Worm (Caenorhabditis elegans) whole organism, L1 larva: ENCODE measurements around the gene VM106R.1.

Experiments used
- C16A3.4 ChIP-seq: fragments of 150-350 bp; optimal IDR thresholded peaks from 2 replicates; lab custom pipeline; 2014; ENCODE audit warnings: missing biosample characterization, missing genetic modification characterization
- F16B12.6 ChIP-seq: fragments of 150-350 bp; optimal IDR thresholded peaks from 2 replicates; lab custom pipeline; 2014; ENCODE audit warnings: missing biosample characterization, missing genetic modification characterization
- aha-1 ChIP-seq: fragments of 150-350 bp; optimal IDR thresholded peaks from 2 replicates; lab custom pipeline; 2014; ENCODE audit warnings: missing biosample characterization, missing genetic modification characterization
- ceh-88 ChIP-seq: fragments of 200-800 bp; sonication (Bioruptor generic); IDR thresholded peaks from 2 replicates; pipeline ENCODE4 v1.3.6; 2022; ENCODE audit warnings: missing genetic modification characterization, missing compliant biosample characterization
- ceh-90 ChIP-seq: sonication (generic microtip); optimal IDR thresholded peaks from 2 replicates; lab custom pipeline; 2016; ENCODE audit warnings: missing genetic modification characterization, missing compliant biosample characterization
- ces-1 ChIP-seq: fragments of 150-350 bp; optimal IDR thresholded peaks from 2 replicates; lab custom pipeline; 2014; ENCODE audit warnings: missing biosample characterization, missing genetic modification reagents, missing genetic modification characterization
- dpl-1 ChIP-seq, 3 experiments: fragments of 150-350 bp in 2 of 3; sonication (generic microtip) in 1 of 3; optimal IDR thresholded peaks; 2 replicates each; lab custom pipeline; 2014 to 2017; ENCODE audit warnings: missing biosample characterization in 3 of 3, missing genetic modification characterization in 3 of 3, missing genetic modification reagents in 3 of 3
- dsc-1 ChIP-seq: sonication (generic microtip); optimal IDR thresholded peaks from 2 replicates; lab custom pipeline; 2016; ENCODE audit warnings: mild to moderate bottlenecking, missing genetic modification characterization, missing compliant biosample characterization
- efl-1 ChIP-seq, 4 experiments: fragments of 150-350 bp; optimal IDR thresholded peaks in 3 of 4; peaks in 1 of 4; 1 replicate in 1 of 4; 2 replicates in 3 of 4; lab custom pipeline; 2014; ENCODE audit warnings: missing biosample characterization in 2 of 4, missing genetic modification characterization in 2 of 4, missing genetic modification reagents in 2 of 4
- egl-13 ChIP-seq: sonication (generic microtip); optimal IDR thresholded peaks from 2 replicates; lab custom pipeline; 2016; ENCODE audit warnings: missing genotype, missing genetic modification reagents, missing genetic modification characterization, missing compliant biosample characterization
- elt-2 ChIP-seq: sonication (generic microtip); optimal IDR thresholded peaks from 2 replicates; lab custom pipeline; 2016; ENCODE audit warnings: missing genetic modification characterization, mild to moderate bottlenecking, inconsistent platforms, missing compliant biosample characterization, missing genetic modification reagents
- fkh-10 ChIP-seq: sonication (generic microtip); optimal IDR thresholded peaks from 2 replicates; lab custom pipeline; 2017; ENCODE audit warnings: missing biosample characterization, missing genetic modification reagents, missing genetic modification characterization
- fkh-4 ChIP-seq: sonication (generic microtip); optimal IDR thresholded peaks from 2 replicates; lab custom pipeline; 2016; ENCODE audit warnings: missing compliant biosample characterization, missing genetic modification characterization, borderline replicate concordance
- fkh-8 ChIP-seq: sonication (generic microtip); optimal IDR thresholded peaks from 2 replicates; lab custom pipeline; 2016; ENCODE audit warnings: mild to moderate bottlenecking, missing genetic modification characterization, missing compliant biosample characterization
- fos-1 ChIP-seq: fragments of 150-350 bp; optimal IDR thresholded peaks from 2 replicates; lab custom pipeline; 2014; ENCODE audit warnings: missing biosample characterization, missing genetic modification characterization
- grh-1 ChIP-seq: fragments of 200-800 bp; sonication (Bioruptor generic); IDR thresholded peaks from 2 replicates; pipeline ENCODE4 v1.3.6; 2022; ENCODE audit warnings: missing genetic modification reagents, missing genetic modification characterization, missing compliant biosample characterization
- hlh-17 ChIP-seq: fragments of 200-800 bp; sonication (Bioruptor generic); optimal IDR thresholded peaks from 2 replicates; lab custom pipeline; 2018; ENCODE audit warnings: missing genetic modification characterization, mild to moderate bottlenecking, missing compliant biosample characterization, moderate library complexity, borderline replicate concordance
- hlh-4 ChIP-seq: sonication (generic microtip); optimal IDR thresholded peaks from 2 replicates; lab custom pipeline; 2016; ENCODE audit warnings: mild to moderate bottlenecking, missing genetic modification characterization, missing compliant biosample characterization
- isw-1 ChIP-seq: fragments of 200-800 bp; sonication (Bioruptor generic); IDR thresholded peaks from 2 replicates; pipeline ENCODE4 v1.3.6; 2022; ENCODE audit warnings: missing genetic modification characterization, missing compliant biosample characterization
- jun-1 ChIP-seq: fragments of 150-350 bp; optimal IDR thresholded peaks from 2 replicates; lab custom pipeline; 2014; ENCODE audit warnings: missing biosample characterization, missing genetic modification reagents, missing genetic modification characterization
- lin-14 ChIP-seq: fragments of 200-800 bp; sonication (Bioruptor generic); optimal IDR thresholded peaks from 2 replicates; lab custom pipeline; 2018; ENCODE audit warnings: mild to moderate bottlenecking, missing genetic modification characterization, moderate library complexity, missing compliant biosample characterization
- lin-15B ChIP-seq: fragments of 150-350 bp; sonication (generic microtip); optimal IDR thresholded peaks from 3 replicates; lab custom pipeline; 2014; ENCODE audit warnings: missing biosample characterization, missing genetic modification characterization
- lin-35 ChIP-seq, 2 experiments: fragments of 150-350 bp; optimal IDR thresholded peaks; 2 replicates each; lab custom pipeline; 2014; ENCODE audit warnings: missing biosample characterization in 2 of 2, missing genetic modification characterization in 2 of 2, missing genetic modification reagents in 2 of 2
- lir-3 ChIP-seq: sonication (generic microtip); optimal IDR thresholded peaks from 2 replicates; lab custom pipeline; 2016; ENCODE audit warnings: mild to moderate bottlenecking, missing genetic modification characterization, moderate library complexity, missing compliant biosample characterization; ENCODE audit not compliant: poor library complexity
- lsy-2 ChIP-seq, 2 experiments: fragments of 150-350 bp; optimal IDR thresholded peaks; 2 replicates each; lab custom pipeline; 2014; ENCODE audit warnings: missing biosample characterization in 2 of 2, missing genetic modification characterization in 2 of 2
- mab-9 ChIP-seq: fragments of 200-800 bp; sonication (Bioruptor generic); IDR thresholded peaks from 2 replicates; pipeline ENCODE4 v1.3.6; 2022; ENCODE audit warnings: missing genetic modification reagents, missing genetic modification characterization, missing compliant biosample characterization
- mef-2 ChIP-seq: fragments of 150-350 bp; optimal IDR thresholded peaks from 2 replicates; lab custom pipeline; 2014; ENCODE audit warnings: missing biosample characterization, missing genetic modification characterization
- nhr-19 ChIP-seq: fragments of 200-800 bp; sonication (Bioruptor generic); conservative IDR thresholded peaks from 2 replicates; pipeline ENCODE4 v1.3.6; 2022; ENCODE audit warnings: missing genetic modification characterization, missing compliant biosample characterization
- nhr-20 ChIP-seq: sonication (generic microtip); optimal IDR thresholded peaks from 2 replicates; lab custom pipeline; 2016; ENCODE audit warnings: mild to moderate bottlenecking, missing genetic modification characterization, missing compliant biosample characterization
- nhr-71 ChIP-seq: sonication (generic microtip); optimal IDR thresholded peaks from 2 replicates; lab custom pipeline; 2016; ENCODE audit warnings: mild to moderate bottlenecking, missing genetic modification characterization, moderate library complexity, missing compliant biosample characterization
- nhr-76 ChIP-seq: sonication (generic microtip); optimal IDR thresholded peaks from 2 replicates; lab custom pipeline; 2017; ENCODE audit warnings: missing biosample characterization, missing genetic modification characterization
- nhr-84 ChIP-seq: sonication (generic microtip); optimal IDR thresholded peaks from 2 replicates; lab custom pipeline; 2017; ENCODE audit warnings: missing biosample characterization, missing genetic modification characterization
- nhr-90 ChIP-seq: sonication (generic microtip); optimal IDR thresholded peaks from 2 replicates; lab custom pipeline; 2016; ENCODE audit warnings: mild to moderate bottlenecking, missing genetic modification characterization, missing compliant biosample characterization; ENCODE audit not compliant: poor library complexity
- pag-3 ChIP-seq: sonication (generic microtip); optimal IDR thresholded peaks from 2 replicates; lab custom pipeline; 2017; ENCODE audit warnings: missing genetic modification characterization, mild to moderate bottlenecking, missing compliant biosample characterization, antibody characterized with exemption, borderline replicate concordance; ENCODE audit not compliant: insufficient read depth
- pqm-1 ChIP-seq: sonication (generic microtip); optimal IDR thresholded peaks from 3 replicates; lab custom pipeline; 2017; ENCODE audit warnings: missing biosample characterization, missing genetic modification characterization
- skn-1 ChIP-seq: fragments of 150-350 bp; optimal IDR thresholded peaks from 2 replicates; lab custom pipeline; 2014; ENCODE audit warnings: missing biosample characterization, missing genetic modification characterization
- snpc-4 ChIP-seq: fragments of 150-350 bp; optimal IDR thresholded peaks from 2 replicates; lab custom pipeline; 2014; ENCODE audit warnings: missing biosample characterization, missing genetic modification characterization
- snu-23 ChIP-seq: sonication (generic microtip); optimal IDR thresholded peaks from 2 replicates; lab custom pipeline; 2016; ENCODE audit warnings: missing genetic modification characterization, missing compliant biosample characterization
- sptf-1 ChIP-seq: fragments of 150-350 bp; optimal IDR thresholded peaks from 2 replicates; lab custom pipeline; 2014; ENCODE audit warnings: missing biosample characterization, missing genetic modification characterization
- swsn-7 ChIP-seq: sonication (generic microtip); optimal IDR thresholded peaks from 2 replicates; lab custom pipeline; 2016; ENCODE audit warnings: missing genetic modification characterization, missing compliant biosample characterization
- tbx-2 ChIP-seq: sonication (generic microtip); optimal IDR thresholded peaks from 2 replicates; lab custom pipeline; 2016; ENCODE audit warnings: missing genetic modification characterization, missing compliant biosample characterization
- tlp-1 ChIP-seq: fragments of 150-350 bp; optimal IDR thresholded peaks from 2 replicates; lab custom pipeline; 2014; ENCODE audit warnings: missing biosample characterization, missing genetic modification characterization
- unc-30 ChIP-seq: sonication (generic microtip); optimal IDR thresholded peaks from 2 replicates; lab custom pipeline; 2017; ENCODE audit warnings: missing biosample characterization, missing genetic modification characterization
- unc-62 ChIP-seq: fragments of 150-350 bp; optimal IDR thresholded peaks from 2 replicates; lab custom pipeline; 2014; ENCODE audit warnings: missing biosample characterization, missing genetic modification reagents, missing genetic modification characterization
- unc-86 ChIP-seq: sonication (generic microtip); optimal IDR thresholded peaks from 2 replicates; lab custom pipeline; 2016; ENCODE audit warnings: missing genetic modification characterization, missing compliant biosample characterization
- vab-15 ChIP-seq: sonication (generic microtip); optimal IDR thresholded peaks from 2 replicates; lab custom pipeline; 2017; ENCODE audit warnings: missing genotype, mild to moderate bottlenecking, missing genetic modification characterization, missing compliant biosample characterization
- ztf-11 ChIP-seq, 2 experiments: sonication (generic microtip); optimal IDR thresholded peaks; 2 replicates each; lab custom pipeline; 2016 to 2017; ENCODE audit warnings: missing genetic modification characterization in 2 of 2, missing biosample characterization in 1 of 2, missing compliant biosample characterization in 1 of 2

VM106R.1 gene

ce11 chrII:10859359-10859758 is 30.4 kb upstream of the VM106R.1 start:
- TF ChIP-seq lin-15B (tag; lab: Kevin White, UChicago) = no peak

DNA sequence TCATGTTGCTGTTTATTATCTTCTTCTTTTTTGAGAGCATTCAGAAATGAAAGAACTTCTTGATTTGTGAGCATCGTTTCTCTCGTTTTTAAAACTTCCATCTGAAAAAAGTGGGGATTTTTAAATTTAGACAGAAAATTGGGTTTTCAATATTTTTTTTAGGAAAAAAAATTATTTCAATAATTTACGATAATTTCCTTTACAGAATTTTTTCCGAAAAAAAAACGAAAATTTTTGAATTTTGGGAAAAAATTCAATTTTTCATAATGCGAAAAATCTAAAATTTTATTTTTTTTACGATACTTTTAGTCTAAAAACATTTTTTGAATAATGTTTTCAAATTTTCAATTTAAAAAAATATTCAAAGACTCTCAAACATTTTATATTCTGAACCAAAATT is 28.1 kb upstream of the VM106R.1 start, which contains the start of gene M106.7:
Gene M106.7 (minus strand): TSS at position 101 of the 400 bp plus-strand sequence.
- TF ChIP-seq nhr-76 (tag; lab: Kevin White, UChicago) = no peak
- TF ChIP-seq nhr-90 (tag; lab: Kevin White, UChicago) = no peak
- no peak for TF ChIP-seq F16B12.6
- no peak for TF ChIP-seq isw-1 (GFP tag; lab: Robert Waterston, UW)
- no peak for TF ChIP-seq fkh-10 (GFP tag; lab: Kevin White, UChicago)
- no peak for TF ChIP-seq mab-9 (GFP tag; lab: Robert Waterston, UW)
- no peak for TF ChIP-seq ceh-88 (GFP tag; lab: Robert Waterston, UW)
- no peak for TF ChIP-seq ztf-11 (tag; optimal IDR thresholded peaks at IDR 0.05; lab: Kevin White, UChicago)
- TF ChIP-seq nhr-84 (tag; lab: Kevin White, UChicago) = no peak
- no peak for TF ChIP-seq snpc-4 (tag; lab: Kevin White, UChicago)
- TF ChIP-seq tlp-1 (tag; lab: Kevin White, UChicago) = no peak
- TF ChIP-seq pqm-1 (tag; lab: Kevin White, UChicago) = no peak
- TF ChIP-seq skn-1 (tag; lab: Kevin White, UChicago) = no peak
- no peak for TF ChIP-seq vab-15 (tag; lab: Kevin White, UChicago)
- no peak for TF ChIP-seq hlh-17 (GFP tag; lab: Kevin White, UChicago)
- TF ChIP-seq lin-14 (GFP tag; lab: Kevin White, UChicago) = no peak
- TF ChIP-seq fos-1 (tag; lab: Kevin White, UChicago) = no peak
- no peak for TF ChIP-seq unc-86 (tag; lab: Kevin White, UChicago)

DNA sequence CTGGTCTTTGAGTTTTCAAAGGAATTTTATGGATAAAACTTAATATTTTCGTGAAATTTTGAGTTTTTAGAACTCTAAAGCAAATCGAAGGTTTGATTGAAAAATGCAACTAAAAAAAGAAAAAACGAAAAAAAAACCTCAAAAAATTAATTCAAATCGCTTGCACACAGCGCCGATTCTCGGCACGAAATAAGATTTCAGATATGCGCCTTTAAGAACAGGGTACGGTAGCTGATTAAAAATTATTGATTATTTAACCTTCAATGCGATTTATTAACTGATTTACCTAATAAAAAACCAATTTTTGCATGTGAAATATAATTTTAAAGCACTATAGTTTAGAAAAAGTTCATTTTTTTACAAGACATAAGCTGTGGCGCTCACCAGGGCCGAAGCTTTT is 23.9 kb upstream of the VM106R.1 start:
- TF ChIP-seq tbx-2 (tag; lab: Kevin White, UChicago) (no peak), lir-3 (tag; lab: Kevin White, UChicago) (no peak), dsc-1 (tag; lab: Kevin White, UChicago) (no peak), lin-15B (tag; lab: Kevin White, UChicago) (no peak), pag-3 (tag; lab: Kevin White, UChicago) (no peak), grh-1 (no peak), unc-30 (no peak), sptf-1 (tag; lab: Kevin White, UChicago) (no peak), aha-1 (tag; lab: Kevin White, UChicago) (no peak), lin-35 (GFP tag; optimal IDR thresholded peaks at IDR 0.05; lab: Kevin White, UChicago) (no peak), ceh-90 (tag; lab: Kevin White, UChicago) (no peak), efl-1 (optimal IDR thresholded peaks at IDR 0.05; lab: Kevin White, UChicago) (no peak), efl-1 (GFP tag; optimal IDR thresholded peaks at IDR 0.05 in 1 of 2; lab: Kevin White, UChicago) (no peak), mef-2 (tag; lab: Kevin White, UChicago) (no peak), ces-1 (no peak), elt-2 (tag; lab: Kevin White, UChicago) (no peak), dpl-1 (GFP tag; optimal IDR thresholded peaks at IDR 0.05; lab: Kevin White, UChicago) (no peak), jun-1 (no peak), fkh-4 (no peak), hlh-4 (tag; lab: Kevin White, UChicago) (no peak), isw-1 (GFP tag; lab: Robert Waterston, UW) (no peak)

ce11 chrII:10851110-10851509 is 22.1 kb upstream of the VM106R.1 start:
- TF ChIP-seq C16A3.4 = peak; percentile 39
- TF ChIP-seq lsy-2 (tag; optimal IDR thresholded peaks at IDR 0.05; lab: Kevin White, UChicago) = peak; percentile 65 to 72
- peak; percentile 56 for TF ChIP-seq elt-2 (tag; lab: Kevin White, UChicago)
- peak; percentile 51 for TF ChIP-seq snpc-4 (tag; lab: Kevin White, UChicago)
- no peak for TF ChIP-seq unc-30
- peak; percentile 59 for TF ChIP-seq egl-13
- peak; percentile 82 for TF ChIP-seq nhr-90 (tag; lab: Kevin White, UChicago)
- TF ChIP-seq snu-23 = peak; percentile 87
- TF ChIP-seq unc-62 (GFP tag; lab: Kevin White, UChicago) = peak; percentile 41
- peak; percentile 68 for TF ChIP-seq swsn-7 (tag; lab: Kevin White, UChicago)
- no peak for TF ChIP-seq fos-1 (tag; lab: Kevin White, UChicago)
- TF ChIP-seq fkh-8 (tag; lab: Kevin White, UChicago) = peak; percentile 61
- peak; percentile 68 for TF ChIP-seq nhr-19 (GFP tag; lab: Robert Waterston, UW)
- peak; percentile 84 for TF ChIP-seq nhr-20
- peak; percentile 90 for TF ChIP-seq nhr-71 (tag; lab: Kevin White, UChicago)
- peak; percentile 65 to 67 for TF ChIP-seq efl-1 (optimal IDR thresholded peaks at IDR 0.05; lab: Kevin White, UChicago)
- TF ChIP-seq efl-1 (GFP tag; optimal IDR thresholded peaks at IDR 0.05 in 1 of 2; lab: Kevin White, UChicago) = peak; percentile 56 to 95
